Worm (Caenorhabditis elegans) whole organism, L2 larva: Measurements from ENCODE around the gene nlp-3.

Experiments
- C34F6.9 ChIP-seq: fragments of 150-350 bp; optimal IDR thresholded peaks from 2 replicates; lab custom pipeline; 2014; ENCODE audit warnings: missing biosample characterization, missing genetic modification characterization
- Y55F3AM.14 ChIP-seq: fragments of 200-800 bp; sonication (Bioruptor generic); optimal IDR thresholded peaks from 2 replicates; lab custom pipeline; 2018; ENCODE audit warnings: mild to moderate bottlenecking, missing genetic modification characterization, missing compliant biosample characterization
- alr-1 ChIP-seq: fragments of 150-350 bp; optimal IDR thresholded peaks from 2 replicates; lab custom pipeline; 2014; ENCODE audit warnings: missing biosample characterization, missing genetic modification characterization
- aly-2 ChIP-seq: fragments of 150-350 bp; optimal IDR thresholded peaks from 2 replicates; lab custom pipeline; 2014; ENCODE audit warnings: missing biosample characterization, missing genetic modification characterization
- ama-1 ChIP-seq: fragments of 150-350 bp; optimal IDR thresholded peaks from 2 replicates; lab custom pipeline; 2018; ENCODE audit warnings: inconsistent platforms
- blmp-1 ChIP-seq: sonication (generic microtip); optimal IDR thresholded peaks from 2 replicates; lab custom pipeline; 2017; ENCODE audit warnings: missing genetic modification characterization, mild to moderate bottlenecking, missing compliant biosample characterization, antibody characterized with exemption, moderate library complexity; ENCODE audit not compliant: insufficient read depth
- ceh-16 ChIP-seq: fragments of 150-350 bp; optimal IDR thresholded peaks from 2 replicates; lab custom pipeline; 2014; ENCODE audit warnings: missing biosample characterization, missing genetic modification characterization
- crh-2 ChIP-seq: sonication (generic microtip); optimal IDR thresholded peaks from 2 replicates; lab custom pipeline; 2017; ENCODE audit warnings: missing biosample characterization, missing genetic modification characterization
- egl-27 ChIP-seq: sonication (generic microtip); optimal IDR thresholded peaks from 3 replicates; lab custom pipeline; 2017; ENCODE audit warnings: missing biosample characterization, missing genetic modification reagents, missing genetic modification characterization
- elt-1 ChIP-seq: fragments of 150-350 bp; optimal IDR thresholded peaks from 2 replicates; lab custom pipeline; 2014; ENCODE audit warnings: missing biosample characterization, missing genetic modification characterization
- elt-3 ChIP-seq: sonication (generic microtip); optimal IDR thresholded peaks from 2 replicates; lab custom pipeline; 2017; ENCODE audit warnings: missing biosample characterization, missing genetic modification characterization
- fos-1 ChIP-seq: fragments of 150-350 bp; optimal IDR thresholded peaks from 2 replicates; lab custom pipeline; 2014; ENCODE audit warnings: missing biosample characterization, missing genetic modification characterization
- gmeb-1 ChIP-seq: fragments of 150-350 bp; optimal IDR thresholded peaks from 2 replicates; lab custom pipeline; 2014; ENCODE audit warnings: missing biosample characterization, missing genetic modification characterization
- lin-11 ChIP-seq: fragments of 150-350 bp; sonication (generic microtip); optimal IDR thresholded peaks from 2 replicates; lab custom pipeline; 2014; ENCODE audit warnings: missing biosample characterization, missing genetic modification characterization, inconsistent platforms, mixed read lengths
- lin-13 ChIP-seq: fragments of 150-350 bp; optimal IDR thresholded peaks from 2 replicates; lab custom pipeline; 2014; ENCODE audit warnings: missing biosample characterization, missing genetic modification reagents, missing genetic modification characterization
- mab-5 ChIP-seq: fragments of 150-350 bp; optimal IDR thresholded peaks from 2 replicates; lab custom pipeline; 2014; ENCODE audit warnings: missing biosample characterization, missing genetic modification characterization
- mbf-1 ChIP-seq: sonication (generic microtip); optimal IDR thresholded peaks from 2 replicates; lab custom pipeline; 2017; ENCODE audit warnings: missing biosample characterization, missing genetic modification characterization
- mdl-1 ChIP-seq, 2 experiments: fragments of 150-350 bp in 1 of 2; sonication (generic microtip) in 1 of 2; optimal IDR thresholded peaks; 2 replicates each; lab custom pipeline; 2017; ENCODE audit warnings: missing biosample characterization in 2 of 2, missing genetic modification characterization in 2 of 2
- nhr-12 ChIP-seq: fragments of 150-350 bp; optimal IDR thresholded peaks from 2 replicates; lab custom pipeline; 2014; ENCODE audit warnings: missing biosample characterization, missing genetic modification characterization
- nhr-129 ChIP-seq: fragments of 150-350 bp; optimal IDR thresholded peaks from 2 replicates; lab custom pipeline; 2014; ENCODE audit warnings: missing biosample characterization, missing genetic modification characterization
- nhr-21 ChIP-seq: fragments of 150-350 bp; optimal IDR thresholded peaks from 2 replicates; lab custom pipeline; 2014; ENCODE audit warnings: missing biosample characterization, missing genetic modification characterization
- nhr-23 ChIP-seq: fragments of 150-350 bp; optimal IDR thresholded peaks from 2 replicates; lab custom pipeline; 2014; ENCODE audit warnings: missing biosample characterization, missing genetic modification reagents, missing genetic modification characterization
- nhr-237 ChIP-seq: fragments of 150-350 bp; optimal IDR thresholded peaks from 2 replicates; lab custom pipeline; 2014; ENCODE audit warnings: missing biosample characterization, missing genetic modification characterization
- nhr-25 ChIP-seq: fragments of 150-350 bp; sonication (generic microtip); optimal IDR thresholded peaks from 3 replicates; lab custom pipeline; 2014; ENCODE audit warnings: missing biosample characterization, missing genetic modification characterization
- nhr-6 ChIP-seq: fragments of 150-350 bp; optimal IDR thresholded peaks from 2 replicates; lab custom pipeline; 2014; ENCODE audit warnings: missing biosample characterization, missing genetic modification characterization
- nhr-77 ChIP-seq: fragments of 150-350 bp; optimal IDR thresholded peaks from 2 replicates; lab custom pipeline; 2014; ENCODE audit warnings: missing biosample characterization, missing genetic modification characterization
- sem-4 ChIP-seq: fragments of 150-350 bp; optimal IDR thresholded peaks from 2 replicates; lab custom pipeline; 2014; ENCODE audit warnings: missing biosample characterization, missing genetic modification reagents, missing genetic modification characterization
- skn-1 ChIP-seq: sonication (generic microtip); optimal IDR thresholded peaks from 2 replicates; lab custom pipeline; 2017; ENCODE audit warnings: missing biosample characterization, missing genetic modification characterization
- sma-3 ChIP-seq: sonication (generic microtip); optimal IDR thresholded peaks from 2 replicates; lab custom pipeline; 2016; ENCODE audit warnings: missing genetic modification reagents, missing genetic modification characterization, missing compliant biosample characterization
- sma-9 ChIP-seq, 2 experiments: fragments of 150-350 bp in 1 of 2; sonication (generic microtip) in 1 of 2; optimal IDR thresholded peaks; 2 replicates each; lab custom pipeline; 2014 to 2016; ENCODE audit warnings: missing genetic modification characterization in 2 of 2, mild to moderate bottlenecking in 1 of 2, missing biosample characterization in 1 of 2, missing compliant biosample characterization in 1 of 2, missing genetic modification reagents in 1 of 2, moderate library complexity in 1 of 2
- unc-39 ChIP-seq: fragments of 150-350 bp; optimal IDR thresholded peaks from 2 replicates; lab custom pipeline; 2014; ENCODE audit warnings: missing biosample characterization, missing genetic modification characterization
- unc-55 ChIP-seq: fragments of 150-350 bp; sonication (generic microtip); optimal IDR thresholded peaks from 3 replicates; lab custom pipeline; 2014; ENCODE audit warnings: missing biosample characterization, missing genetic modification reagents, missing genetic modification characterization
- unc-62 ChIP-seq: fragments of 150-350 bp; optimal IDR thresholded peaks from 2 replicates; lab custom pipeline; 2014; ENCODE audit warnings: missing biosample characterization, missing genetic modification reagents, missing genetic modification characterization
- ztf-11 ChIP-seq: sonication (generic microtip); optimal IDR thresholded peaks from 2 replicates; lab custom pipeline; 2017; ENCODE audit warnings: missing biosample characterization, missing genetic modification characterization
- ztf-4 ChIP-seq: fragments of 150-350 bp; optimal IDR thresholded peaks from 2 replicates; lab custom pipeline; 2014; ENCODE audit warnings: missing biosample characterization, missing genetic modification characterization

nlp-3 gene

ce11 chrX:13143236-13143635 lies 35.0 kb downstream of the nlp-3 start:
- TF ChIP-seq nhr-129 (tag; lab: Kevin White, UChicago) (peak; percentile 13), Y55F3AM.14 (GFP tag; lab: Kevin White, UChicago) (no peak), nhr-77 (tag; lab: Kevin White, UChicago) (no peak)

- peak; percentile 89 for TF ChIP-seq ceh-16
- peak; percentile 73 for TF ChIP-seq sma-9 (GFP tag; optimal IDR thresholded peaks at IDR 0.05; lab: Kevin White, UChicago)
- no peak for TF ChIP-seq sma-9 (tag; optimal IDR thresholded peaks at IDR 0.05; lab: Kevin White, UChicago)
- TF ChIP-seq blmp-1 (tag; lab: Kevin White, UChicago): peak; percentile 58
- no peak for TF ChIP-seq lin-13 (GFP tag; lab: Kevin White, UChicago)
- no peak for TF ChIP-seq Y55F3AM.14 (GFP tag; lab: Kevin White, UChicago)
- TF ChIP-seq alr-1 (tag; lab: Kevin White, UChicago): no peak
- no peak for TF ChIP-seq unc-62 (GFP tag; lab: Kevin White, UChicago)
- TF ChIP-seq nhr-23 (tag; lab: Kevin White, UChicago): no peak
- peak; percentile 92 for TF ChIP-seq elt-1 (tag; lab: Kevin White, UChicago)
- TF ChIP-seq sma-3: peak; percentile 35
- TF ChIP-seq aly-2: no peak
- TF ChIP-seq mdl-1 (tag; optimal IDR thresholded peaks at IDR 0.05; lab: Kevin White, UChicago): no peak
- peak; percentile 31 for TF ChIP-seq gmeb-1 (tag; lab: Kevin White, UChicago)
- peak; percentile 70 for TF ChIP-seq nhr-129 (tag; lab: Kevin White, UChicago)
- no peak for TF ChIP-seq skn-1 (tag; lab: Kevin White, UChicago)
- TF ChIP-seq nhr-77 (tag; lab: Kevin White, UChicago): no peak
- TF ChIP-seq ztf-11: no peak
- TF ChIP-seq nhr-6 (tag; lab: Kevin White, UChicago): peak; percentile 39
- TF ChIP-seq nhr-25 (tag; lab: Kevin White, UChicago): peak; percentile 84
- peak; percentile 41 for TF ChIP-seq C34F6.9
- no peak for TF ChIP-seq nhr-237 (tag; lab: Kevin White, UChicago)
- TF ChIP-seq sem-4 (tag; lab: Kevin White, UChicago): peak; percentile 62
- peak; percentile 84 for TF ChIP-seq nhr-21
- TF ChIP-seq mbf-1: no peak
- TF ChIP-seq crh-2 (tag; lab: Kevin White, UChicago): no peak
- TF ChIP-seq nhr-12 (tag; lab: Kevin White, UChicago): no peak
- peak; percentile 43 for TF ChIP-seq egl-27 (tag; lab: Kevin White, UChicago)
- peak; percentile 20 for TF ChIP-seq ztf-4 (tag; lab: Kevin White, UChicago)
- no peak for TF ChIP-seq lin-11 (tag; lab: Kevin White, UChicago)
- TF ChIP-seq unc-55 (GFP tag; lab: Kevin White, UChicago): no peak
- peak; percentile 61 for TF ChIP-seq fos-1 (tag; lab: Kevin White, UChicago)
Measured at ce11 chrX:13141440-13141839, 36.8 kb downstream of the nlp-3 start, which contains the start of gene F09A5.3. Gene F09A5.3 (plus strand): TSS chrX:13141601.

ce11 chrX:13139493-13139892 lies 38.8 kb downstream of the nlp-3 start, which contains the start of gene ttr-34:
Gene ttr-34 (plus strand): TSS chrX:13139793.
- TF ChIP-seq fos-1 (tag; lab: Kevin White, UChicago): no peak

ce11 chrX:13134807-13135206 lies 43.4 kb downstream of the nlp-3 start, which contains the start of gene F09A5.2:
Gene F09A5.2 (plus strand): TSS chrX:13135107.
- TF ChIP-seq gmeb-1 (tag; lab: Kevin White, UChicago) (no peak), alr-1 (tag; lab: Kevin White, UChicago) (no peak), mab-5 (tag; lab: Kevin White, UChicago) (no peak), nhr-129 (tag; lab: Kevin White, UChicago) (no peak), crh-2 (tag; lab: Kevin White, UChicago) (no peak), nhr-25 (tag; lab: Kevin White, UChicago) (no peak), ceh-16 (no peak), ama-1 (lab: Kevin White, UChicago) (no peak), aly-2 (no peak)

- TF ChIP-seq unc-55 (GFP tag; lab: Kevin White, UChicago) (no peak), elt-3 (tag; lab: Kevin White, UChicago) (no peak), unc-39 (tag; lab: Kevin White, UChicago) (no peak), sem-4 (tag; lab: Kevin White, UChicago) (no peak), crh-2 (tag; lab: Kevin White, UChicago) (no peak), sma-9 (GFP tag; optimal IDR thresholded peaks at IDR 0.05; lab: Kevin White, UChicago) (no peak), sma-9 (tag; optimal IDR thresholded peaks at IDR 0.05; lab: Kevin White, UChicago) (no peak)
Measured at ce11 chrX:13129949-13130348, 48.3 kb downstream of the nlp-3 start, which contains the start of gene spin-3. Gene spin-3 (plus strand): TSS chrX:13130249.
